Fruit fly (Drosophila melanogaster): ENCODE data around the gene CG34295.

DNA sequence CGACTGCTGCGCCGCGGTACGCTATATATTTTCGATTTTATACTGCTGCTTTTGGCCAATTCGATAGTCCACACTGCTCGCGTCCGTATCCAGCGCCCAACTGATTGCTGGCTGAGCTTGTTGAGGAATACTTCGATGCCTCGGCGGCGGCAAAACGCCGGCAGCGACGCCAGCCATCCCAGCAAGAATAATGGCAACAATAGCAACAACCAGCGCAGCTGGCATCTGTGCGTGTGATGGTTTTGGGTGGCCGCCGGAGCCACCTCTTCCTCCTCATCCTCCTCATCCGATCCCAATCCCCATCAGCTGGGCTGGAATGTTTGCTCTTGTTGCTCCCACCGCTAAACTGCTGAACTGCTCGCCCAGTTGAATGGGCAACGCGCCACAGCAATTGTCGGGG is 44.7 kb upstream of the CG34295 start, which contains the start of gene AstA-R2:
- TF ChIP-seq CG8478 (optimal IDR thresholded peaks at IDR 0.05) (no peak), CTCF (optimal IDR thresholded peaks at IDR 0.05) (no peak)

Measured in S2 (cell line).